Fruit fly (Drosophila melanogaster) whole organism, embryonic: ENCODE data around the gene Argk1.

Source experiments
- Atf3 ChIP-seq: fragments of 200-800 bp; sonication (Bioruptor generic); optimal IDR thresholded peaks from 3 replicates; lab custom pipeline; 2016; ENCODE audit warnings: missing biosample characterization, missing genetic modification characterization
- Blimp-1 ChIP-seq: fragments of 200-800 bp; sonication (Bioruptor generic); optimal IDR thresholded peaks from 3 replicates; lab custom pipeline; 2018; ENCODE audit warnings: missing biosample characterization, missing genetic modification characterization, mild to moderate bottlenecking, moderate library complexity, missing genetic modification reagents
- CG10321 ChIP-seq: fragments of 200-800 bp; sonication (Bioruptor generic); IDR thresholded peaks from 2 replicates; pipeline ENCODE4 v1.3.6; 2022; ENCODE audit warnings: missing biosample characterization, missing genetic modification characterization
- CG11456 ChIP-seq: fragments of 200-800 bp; sonication (Bioruptor generic); IDR thresholded peaks from 3 replicates; pipeline ENCODE4 v1.3.6; 2022; ENCODE audit warnings: missing biosample characterization, missing genetic modification characterization
- CG12942 ChIP-seq: fragments of 200-800 bp; sonication (Bioruptor generic); optimal IDR thresholded peaks from 3 replicates; lab custom pipeline; 2016; ENCODE audit warnings: missing biosample characterization, missing genetic modification characterization
- CG14667 ChIP-seq: fragments of 200-800 bp; sonication (Bioruptor generic); IDR thresholded peaks from 2 replicates; pipeline ENCODE4 v1.3.6; 2022; ENCODE audit warnings: missing biosample characterization, missing genetic modification characterization
- CG14860 ChIP-seq: fragments of 200-800 bp; sonication (Bioruptor generic); IDR thresholded peaks from 3 replicates; pipeline ENCODE4 v1.3.6; 2022; ENCODE audit warnings: missing biosample characterization, missing genetic modification characterization; ENCODE audit not compliant: partially characterized antibody
- CG15514 ChIP-seq: fragments of 200-800 bp; sonication (Bioruptor generic); optimal IDR thresholded peaks from 3 replicates; lab custom pipeline; 2017; ENCODE audit warnings: missing biosample characterization, missing genetic modification characterization, mild to moderate bottlenecking, moderate library complexity, missing genetic modification reagents
- CG17359 ChIP-seq: fragments of 200-800 bp; sonication (Bioruptor generic); optimal IDR thresholded peaks from 3 replicates; lab custom pipeline; 2018; ENCODE audit warnings: missing biosample characterization, mild to moderate bottlenecking, missing genetic modification characterization, moderate library complexity
- CG17802 ChIP-seq: fragments of 200-800 bp; sonication (Bioruptor generic); optimal IDR thresholded peaks from 2 replicates; lab custom pipeline; 2018; ENCODE audit warnings: missing biosample characterization, mild to moderate bottlenecking, missing genetic modification characterization, moderate library complexity
- CG2199 ChIP-seq: fragments of 200-800 bp; sonication (Bioruptor generic); IDR thresholded peaks from 3 replicates; pipeline ENCODE4 v1.3.6; 2022; ENCODE audit warnings: missing biosample characterization, missing genetic modification characterization
- CG2202 ChIP-seq: fragments of 200-800 bp; sonication (Bioruptor generic); optimal IDR thresholded peaks from 2 replicates; lab custom pipeline; 2018; ENCODE audit warnings: missing biosample characterization, mild to moderate bottlenecking, missing genetic modification characterization
- CG3407 ChIP-seq: fragments of 200-800 bp; sonication (Bioruptor generic); optimal IDR thresholded peaks from 2 replicates; lab custom pipeline; 2018; ENCODE audit warnings: missing biosample characterization, mild to moderate bottlenecking, missing genetic modification characterization
- CG43689 ChIP-seq: fragments of 200-800 bp; sonication (Bioruptor generic); IDR thresholded peaks from 2 replicates; pipeline ENCODE4 v1.3.6; 2022; ENCODE audit warnings: missing biosample characterization, missing genetic modification characterization
- CG4854 ChIP-seq: fragments of 200-800 bp; sonication (Bioruptor generic); optimal IDR thresholded peaks from 2 replicates; lab custom pipeline; 2016; ENCODE audit warnings: missing biosample characterization, missing genetic modification characterization, inconsistent platforms
- CG7271 ChIP-seq: fragments of 200-800 bp; sonication (Bioruptor generic); optimal IDR thresholded peaks from 2 replicates; lab custom pipeline; 2018; ENCODE audit warnings: missing biosample characterization, mild to moderate bottlenecking, missing genetic modification characterization, moderate library complexity
- CG7839 ChIP-seq: fragments of 200-800 bp; sonication (Bioruptor generic); optimal IDR thresholded peaks from 3 replicates; lab custom pipeline; 2018; ENCODE audit warnings: missing biosample characterization, mild to moderate bottlenecking, missing genetic modification characterization, moderate library complexity
- CG7928 ChIP-seq: fragments of 200-800 bp; sonication (Bioruptor generic); optimal IDR thresholded peaks from 2 replicates; lab custom pipeline; 2017; ENCODE audit warnings: missing biosample characterization, mild to moderate bottlenecking, missing genetic modification characterization
- CG9932 ChIP-seq: fragments of 200-800 bp; sonication (Bioruptor generic); IDR thresholded peaks from 2 replicates; pipeline ENCODE4 v1.3.6; 2022; ENCODE audit warnings: missing biosample characterization, missing genetic modification characterization
- Camta ChIP-seq: fragments of 200-800 bp; sonication (Bioruptor generic); optimal IDR thresholded peaks from 2 replicates; lab custom pipeline; 2016; ENCODE audit warnings: missing biosample characterization, missing genetic modification characterization
- Chrac-16 ChIP-seq: fragments of 200-800 bp; sonication (Bioruptor generic); optimal IDR thresholded peaks from 3 replicates; lab custom pipeline; 2016; ENCODE audit warnings: missing biosample characterization, missing genetic modification characterization
- CoRest ChIP-seq: fragments of 200-800 bp; sonication (Bioruptor generic); optimal IDR thresholded peaks from 3 replicates; lab custom pipeline; 2018; ENCODE audit warnings: missing biosample characterization, mild to moderate bottlenecking, missing genetic modification characterization, moderate library complexity
- Dip3 ChIP-seq: fragments of 200-800 bp; sonication (Bioruptor generic); optimal IDR thresholded peaks from 3 replicates; lab custom pipeline; 2016; ENCODE audit warnings: missing biosample characterization, missing genetic modification characterization
- Ets97D ChIP-seq: fragments of 200-800 bp; sonication (Bioruptor generic); optimal IDR thresholded peaks from 3 replicates; lab custom pipeline; 2016; ENCODE audit warnings: missing biosample characterization, missing genetic modification characterization
- Fer2 ChIP-seq: fragments of 200-800 bp; sonication (Bioruptor generic); optimal IDR thresholded peaks from 2 replicates; lab custom pipeline; 2018; ENCODE audit warnings: missing biosample characterization, mild to moderate bottlenecking, missing genetic modification characterization, moderate library complexity
- HHEX ChIP-seq: fragments of 200-800 bp; sonication (Bioruptor generic); optimal IDR thresholded peaks from 3 replicates; lab custom pipeline; 2017; ENCODE audit warnings: missing biosample characterization, mild to moderate bottlenecking, missing genetic modification characterization, missing genetic modification reagents
- NK7.1 ChIP-seq: fragments of 200-800 bp; sonication (Bioruptor generic); optimal IDR thresholded peaks from 3 replicates; lab custom pipeline; 2016; ENCODE audit warnings: missing biosample characterization, missing genetic modification characterization
- Oaz ChIP-seq: fragments of 200-800 bp; sonication (Bioruptor generic); IDR thresholded peaks from 2 replicates; pipeline ENCODE4 v1.3.6; 2022; ENCODE audit warnings: missing biosample characterization, missing genetic modification characterization
- Taf1 ChIP-seq: fragments of 200-800 bp; sonication (Bioruptor generic); IDR thresholded peaks from 2 replicates; pipeline ENCODE4 v1.3.6; 2022; ENCODE audit warnings: missing biosample characterization, missing genetic modification characterization
- br ChIP-seq: fragments of >200 bp; optimal IDR thresholded peaks from 2 replicates; lab custom pipeline; 2017
- chinmo ChIP-seq: fragments of 200-800 bp; sonication (Bioruptor generic); IDR thresholded peaks from 4 replicates; pipeline ENCODE4 v1.3.6; 2022; ENCODE audit warnings: missing biosample characterization, missing genetic modification characterization; ENCODE audit not compliant: partially characterized antibody
- chn ChIP-seq: fragments of 200-800 bp; sonication (Bioruptor generic); optimal IDR thresholded peaks from 2 replicates; lab custom pipeline; 2016; ENCODE audit warnings: missing biosample characterization, missing genetic modification characterization
- ci ChIP-seq: fragments of 200-800 bp; sonication (Bioruptor generic); IDR thresholded peaks from 3 replicates; pipeline ENCODE4 v1.3.6; 2022; ENCODE audit warnings: missing biosample characterization, missing genetic modification characterization
- dan ChIP-seq: fragments of 200-800 bp; sonication (Bioruptor generic); IDR thresholded peaks from 2 replicates; pipeline ENCODE4 v1.3.6; 2022; ENCODE audit warnings: missing biosample characterization, missing genetic modification characterization
- dpn ChIP-seq, 2 experiments: fragments of 200-800 bp; sonication (Bioruptor generic); optimal IDR thresholded peaks; 3 replicates each; lab custom pipeline; 2016; ENCODE audit warnings: missing biosample characterization in 2 of 2, missing genetic modification characterization in 2 of 2
- ems ChIP-seq: fragments of 200-800 bp; sonication (Bioruptor generic); optimal IDR thresholded peaks from 3 replicates; lab custom pipeline; 2016; ENCODE audit warnings: missing biosample characterization, missing genetic modification characterization
- eve ChIP-seq, 2 experiments: fragments of >200 bp; optimal IDR thresholded peaks; 2 replicates each; lab custom pipeline; 2017; ENCODE audit warnings: missing biosample characterization in 2 of 2, missing genetic modification characterization in 2 of 2
- fd96Cb ChIP-seq: fragments of 200-800 bp; sonication (Bioruptor generic); optimal IDR thresholded peaks from 2 replicates; lab custom pipeline; 2018; ENCODE audit warnings: missing biosample characterization, mild to moderate bottlenecking, missing genetic modification characterization, moderate library complexity
- gfzf ChIP-seq: fragments of 200-800 bp; sonication (Bioruptor generic); optimal IDR thresholded peaks from 2 replicates; lab custom pipeline; 2016; ENCODE audit warnings: missing biosample characterization, mild to moderate bottlenecking, missing genetic modification characterization, moderate library complexity
- ken ChIP-seq: fragments of 200-800 bp; sonication (Bioruptor generic); IDR thresholded peaks from 3 replicates; pipeline ENCODE4 v1.3.6; 2022; ENCODE audit warnings: missing biosample characterization, missing genetic modification characterization
- lola ChIP-seq, 3 experiments: fragments of >200 bp in 2 of 3; fragments of 200-800 bp in 1 of 3; sonication (Bioruptor generic) in 1 of 3; optimal IDR thresholded peaks; 2 replicates each; lab custom pipeline; 2017 to 2019; ENCODE audit warnings: missing biosample characterization in 3 of 3, missing genetic modification characterization in 3 of 3, mild to moderate bottlenecking in 1 of 3, moderate library complexity in 1 of 3
- mld ChIP-seq: fragments of 200-800 bp; sonication (Bioruptor generic); IDR thresholded peaks from 3 replicates; pipeline ENCODE4 v1.3.6; 2022; ENCODE audit warnings: missing biosample characterization, missing genetic modification characterization; ENCODE audit not compliant: partially characterized antibody
- nom ChIP-seq: fragments of 200-800 bp; sonication (Bioruptor generic); optimal IDR thresholded peaks from 2 replicates; lab custom pipeline; 2017; ENCODE audit warnings: missing biosample characterization, missing genetic modification characterization, mild to moderate bottlenecking, moderate library complexity, missing genetic modification reagents
- p53 ChIP-seq: fragments of 200-800 bp; sonication (Bioruptor generic); optimal IDR thresholded peaks from 2 replicates; lab custom pipeline; 2016; ENCODE audit warnings: missing biosample characterization, missing genetic modification characterization
- sens-2 ChIP-seq: fragments of 200-800 bp; sonication (Bioruptor generic); IDR thresholded peaks from 2 replicates; pipeline ENCODE4 v1.3.6; 2022; ENCODE audit warnings: missing biosample characterization, missing genetic modification characterization
- slbo ChIP-seq: fragments of 200-800 bp; sonication (Bioruptor generic); IDR thresholded peaks from 2 replicates; pipeline ENCODE4 v1.3.6; 2022; ENCODE audit warnings: missing biosample characterization, missing genetic modification characterization
- sob ChIP-seq: fragments of 200-800 bp; sonication (Bioruptor generic); IDR thresholded peaks from 2 replicates; pipeline ENCODE4 v1.3.6; 2022; ENCODE audit warnings: missing biosample characterization, missing genetic modification characterization
- tap ChIP-seq: fragments of 200-800 bp; optimal IDR thresholded peaks from 3 replicates; lab custom pipeline; 2019; ENCODE audit warnings: missing biosample characterization, mild to moderate bottlenecking, missing genetic modification characterization, moderate library complexity
- tio ChIP-seq: fragments of 200-800 bp; sonication (Bioruptor generic); optimal IDR thresholded peaks from 2 replicates; lab custom pipeline; 2017; ENCODE audit warnings: missing biosample characterization, missing genetic modification characterization, inconsistent platforms
- unpg ChIP-seq: fragments of 200-800 bp; sonication (Bioruptor generic); optimal IDR thresholded peaks from 3 replicates; lab custom pipeline; 2018; ENCODE audit warnings: missing biosample characterization, mild to moderate bottlenecking, missing genetic modification characterization, moderate library complexity
- wor ChIP-seq: fragments of 200-800 bp; sonication (Bioruptor generic); IDR thresholded peaks from 2 replicates; pipeline ENCODE4 v1.3.6; 2022; ENCODE audit warnings: missing biosample characterization, missing genetic modification characterization

Argk1 gene

dm6 chr3L:9023627-9024026, 42.2 kb downstream of the Argk1 start (continued):
- TF ChIP-seq Blimp-1 (peak; percentile 52), CG14667 (GFP tag; lab: Robert Waterston, UW) (no peak), eve (GFP tag; optimal IDR thresholded peaks at IDR 0.05; lab: Kevin White, UChicago) (no peak), CG10321 (no peak), sob (GFP tag; lab: Robert Waterston, UW) (peak; percentile 49; the same call in 1 of the 2 replicates), nom (GFP tag; lab: Kevin White, UChicago) (no peak), NK7.1 (peak; percentile 41), CG17802 (no peak), chn (GFP tag; lab: Kevin White, UChicago) (peak; percentile 73), CG11456 (0 out of 3 replicates have a peak, but pooled peaks have one; percentile 37), ci (GFP tag; lab: Robert Waterston, UW) (peak; percentile 66), Atf3 (GFP tag; lab: Kevin White, UChicago) (peak; percentile 72), CG9932 (GFP tag; lab: Robert Waterston, UW) (no peak), CG4854 (GFP tag; lab: Kevin White, UChicago) (peak; percentile 29), CG17359 (peak; percentile 49), chinmo (GFP tag; lab: Robert Waterston, UW) (no peak), CoRest (tag; lab: Kevin White, UChicago) (peak; percentile 57), unpg (GFP tag; lab: Kevin White, UChicago) (peak; percentile 58), HHEX (GFP tag; lab: Kevin White, UChicago) (peak; percentile 20), CG2202 (tag; lab: Kevin White, UChicago) (peak; percentile 77), CG3407 (GFP tag; lab: Kevin White, UChicago) (no peak), wor (GFP tag; lab: Robert Waterston, UW) (no peak), Chrac-16 (peak; percentile 77), dan (GFP tag; lab: Robert Waterston, UW) (peak; percentile 69), CG12942 (GFP tag; lab: Kevin White, UChicago) (peak; percentile 8), dpn (GFP tag; optimal IDR thresholded peaks at IDR 0.05; lab: Kevin White, UChicago) (peak; percentile 45 to 51), br (no peak), CG14860 (GFP tag; lab: Robert Waterston, UW) (no peak), slbo (GFP tag; lab: Robert Waterston, UW) (peak; percentile 56), CG7928 (GFP tag; lab: Kevin White, UChicago) (no peak), Taf1 (GFP tag; lab: Robert Waterston, UW) (no peak), mld (GFP tag; lab: Robert Waterston, UW) (no peak), Fer2 (tag; lab: Kevin White, UChicago) (no peak), gfzf (GFP tag; lab: Kevin White, UChicago) (no peak), CG7839 (tag; lab: Kevin White, UChicago) (peak; percentile 75), tap (tag; lab: Kevin White, UChicago) (peak; percentile 41), ems (peak; percentile 14), fd96Cb (tag; lab: Kevin White, UChicago) (peak; percentile 57), Dip3 (GFP tag; lab: Kevin White, UChicago) (peak; percentile 29), Camta (GFP tag; lab: Kevin White, UChicago) (peak; percentile 65), lola (GFP tag; optimal IDR thresholded peaks at IDR 0.05; lab: Kevin White, UChicago) (peak in 1 of 3 experiments; percentile 87), CG15514 (GFP tag; lab: Kevin White, UChicago) (no peak), Oaz (no peak), tio (GFP tag; lab: Kevin White, UChicago) (peak; percentile 64), ken (GFP tag; lab: Robert Waterston, UW) (no peak), sens-2 (GFP tag; lab: Robert Waterston, UW) (peak; percentile 10; the same call in 1 of the 2 replicates), Ets97D (peak; percentile 5), CG2199 (GFP tag; lab: Robert Waterston, UW) (no peak; the same call in 2 of the 3 replicates), p53 (no peak), CG7271 (tag; lab: Kevin White, UChicago) (peak; percentile 74), CG43689 (GFP tag; lab: Robert Waterston, UW) (no peak)
